Worm (Caenorhabditis elegans): ENCODE data around the gene C16E9.2.

The C16E9.2 gene

ce11 chrX:6971301-6971700, 35.8 kb downstream of the C16E9.2 start:
- TF ChIP-seq C34F6.9 (tag; optimal IDR thresholded peaks at IDR 0.05) (peak; percentile 34), fos-1 (tag; optimal IDR thresholded peaks at IDR 0.05) (no peak), zag-1 (tag; optimal IDR thresholded peaks at IDR 0.05) (peak; percentile 29), sma-3 (GFP tag; optimal IDR thresholded peaks at IDR 0.05) (no peak), unc-62 (GFP tag; optimal IDR thresholded peaks at IDR 0.05) (no peak), skn-1 (tag; optimal IDR thresholded peaks at IDR 0.05) (no peak), unc-55 (GFP tag; optimal IDR thresholded peaks at IDR 0.05) (peak; percentile 52), nhr-6 (tag; optimal IDR thresholded peaks at IDR 0.05) (no peak), mab-5 (tag; optimal IDR thresholded peaks at IDR 0.05) (peak; percentile 45), nhr-237 (tag; optimal IDR thresholded peaks at IDR 0.05) (no peak), crh-2 (tag; optimal IDR thresholded peaks at IDR 0.05) (peak; percentile 27), blmp-1 (tag; optimal IDR thresholded peaks at IDR 0.05; ENCODE audit: insufficient read depth) (no peak), Y55F3AM.14 (GFP tag; optimal IDR thresholded peaks at IDR 0.05) (no peak), lsy-2 (tag; optimal IDR thresholded peaks at IDR 0.05) (peak in 1 of 2 experiments; percentile 4), dmd-4 (tag; optimal IDR thresholded peaks at IDR 0.05) (no peak), sem-4 (tag; optimal IDR thresholded peaks at IDR 0.05) (no peak), nhr-129 (tag; optimal IDR thresholded peaks at IDR 0.05) (peak; percentile 33), nhr-12 (tag; optimal IDR thresholded peaks at IDR 0.05) (no peak)

DNA sequence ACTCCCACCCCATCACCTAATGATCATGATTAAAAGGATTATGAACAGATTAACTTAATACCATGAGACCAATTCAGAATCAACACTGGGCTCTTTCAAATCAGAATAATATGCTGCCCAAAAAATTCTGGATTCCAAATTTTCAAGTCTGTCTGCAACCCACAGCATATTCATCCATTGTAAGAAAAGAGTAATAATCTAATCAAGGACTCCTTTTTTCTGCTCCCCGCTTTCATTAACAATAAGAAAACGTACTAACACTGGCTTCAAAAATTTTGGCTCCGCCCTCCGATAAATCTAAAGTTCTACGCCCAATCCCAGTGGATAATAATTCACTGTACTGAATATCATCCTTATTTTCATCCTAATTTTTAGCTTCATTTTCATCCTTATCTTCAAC, 52.7 kb downstream of the C16E9.2 start:
- no peak for TF ChIP-seq ceh-82 (tag; optimal IDR thresholded peaks at IDR 0.05)
- TF ChIP-seq ama-1 (optimal IDR thresholded peaks at IDR 0.05) = no peak
- TF ChIP-seq nhr-25 (tag; optimal IDR thresholded peaks at IDR 0.05) = no peak
- no peak for TF ChIP-seq nhr-23 (tag; optimal IDR thresholded peaks at IDR 0.05)
- no peak for TF ChIP-seq C34F6.9 (tag; optimal IDR thresholded peaks at IDR 0.05)
- TF ChIP-seq crh-2 (tag; optimal IDR thresholded peaks at IDR 0.05) = no peak
- no peak for TF ChIP-seq nhr-77 (tag; optimal IDR thresholded peaks at IDR 0.05)
- no peak for TF ChIP-seq nhr-6 (tag; optimal IDR thresholded peaks at IDR 0.05)
- no peak for TF ChIP-seq lin-13 (GFP tag; optimal IDR thresholded peaks at IDR 0.05)
- TF ChIP-seq nhr-10 (tag; optimal IDR thresholded peaks at IDR 0.05) = no peak
- no peak for TF ChIP-seq Y55F3AM.14 (GFP tag; optimal IDR thresholded peaks at IDR 0.05)
- no peak for TF ChIP-seq mdl-1 (tag; optimal IDR thresholded peaks at IDR 0.05)
- TF ChIP-seq egl-27 (tag; optimal IDR thresholded peaks at IDR 0.05) = no peak
- no peak for TF ChIP-seq lin-39 (tag; optimal IDR thresholded peaks at IDR 0.05)
- no peak for TF ChIP-seq ZK546.5 (tag; optimal IDR thresholded peaks at IDR 0.05)
- no peak for TF ChIP-seq elt-1 (tag; optimal IDR thresholded peaks at IDR 0.05)
- TF ChIP-seq fos-1 (tag; optimal IDR thresholded peaks at IDR 0.05) = no peak
